Fruit fly (Drosophila melanogaster) whole organism, embryonic: ENCODE data around the gene cic.

ENCODE experiments used
- BEAF-32 ChIP-seq: fragments of 200-800 bp; sonication (Bioruptor generic); optimal IDR thresholded peaks from 3 replicates; lab custom pipeline; 2017; ENCODE audit warnings: missing biosample characterization, missing genetic modification characterization, mild to moderate bottlenecking, moderate library complexity, missing genetic modification reagents
- BtbVII ChIP-seq: fragments of 200-800 bp; sonication (Bioruptor generic); optimal IDR thresholded peaks from 3 replicates; lab custom pipeline; 2017; ENCODE audit warnings: missing biosample characterization, mild to moderate bottlenecking, missing genetic modification characterization
- CG10543 ChIP-seq: fragments of 200-800 bp; sonication (Bioruptor generic); optimal IDR thresholded peaks from 3 replicates; lab custom pipeline; 2017; ENCODE audit warnings: missing biosample characterization, mild to moderate bottlenecking, missing genetic modification characterization, moderate library complexity
- CG10565 ChIP-seq: fragments of 200-800 bp; sonication (Bioruptor generic); optimal IDR thresholded peaks from 3 replicates; lab custom pipeline; 2016; ENCODE audit warnings: missing biosample characterization, mild to moderate bottlenecking, missing genetic modification characterization
- CG10959 ChIP-seq: fragments of 200-800 bp; sonication (Bioruptor generic); IDR thresholded peaks from 2 replicates; pipeline ENCODE4 v1.3.6; 2022; ENCODE audit warnings: missing biosample characterization, missing genetic modification characterization
- CG12155 ChIP-seq: fragments of 200-800 bp; sonication (Bioruptor generic); optimal IDR thresholded peaks from 3 replicates; lab custom pipeline; 2016; ENCODE audit warnings: missing biosample characterization, missing genetic modification characterization
- CG14860 ChIP-seq: fragments of 200-800 bp; sonication (Bioruptor generic); IDR thresholded peaks from 3 replicates; pipeline ENCODE4 v1.3.6; 2022; ENCODE audit warnings: missing biosample characterization, missing genetic modification characterization; ENCODE audit not compliant: partially characterized antibody
- CG1603 ChIP-seq: fragments of 200-800 bp; sonication (Bioruptor generic); optimal IDR thresholded peaks from 2 replicates; lab custom pipeline; 2019; ENCODE audit warnings: missing biosample characterization, mild to moderate bottlenecking, missing genetic modification characterization, moderate library complexity
- CG2120 ChIP-seq: fragments of 200-800 bp; sonication (Bioruptor generic); optimal IDR thresholded peaks from 3 replicates; lab custom pipeline; 2016; ENCODE audit warnings: missing biosample characterization, missing genetic modification characterization
- CG2889 ChIP-seq: fragments of 200-800 bp; sonication (Bioruptor generic); IDR thresholded peaks from 3 replicates; pipeline ENCODE4 v1.3.6; 2022; ENCODE audit warnings: missing biosample characterization, missing genetic modification characterization
- CG31365 ChIP-seq: fragments of 200-800 bp; sonication (Bioruptor generic); optimal IDR thresholded peaks from 2 replicates; lab custom pipeline; 2018; ENCODE audit warnings: missing biosample characterization, mild to moderate bottlenecking, missing genetic modification characterization
- CG6683 ChIP-seq: fragments of 200-800 bp; sonication (Bioruptor generic); optimal IDR thresholded peaks from 2 replicates; lab custom pipeline; 2017; ENCODE audit warnings: missing biosample characterization, mild to moderate bottlenecking, missing genetic modification characterization, missing genetic modification reagents
- CG6791 ChIP-seq: fragments of 200-800 bp; sonication (Bioruptor generic); IDR thresholded peaks from 3 replicates; pipeline ENCODE4 v1.3.6; 2022; ENCODE audit warnings: missing biosample characterization, missing genetic modification characterization; ENCODE audit not compliant: partially characterized antibody
- CG6813 ChIP-seq: fragments of 200-800 bp; sonication (Bioruptor generic); optimal IDR thresholded peaks from 2 replicates; lab custom pipeline; 2017; ENCODE audit warnings: missing biosample characterization, missing genetic modification characterization, mild to moderate bottlenecking, moderate library complexity, missing genetic modification reagents
- CG8290 ChIP-seq, 3 experiments: fragments of 200-800 bp; sonication (Bioruptor generic); optimal IDR thresholded peaks; 2 replicates each; lab custom pipeline; 2016 to 2019; ENCODE audit warnings: missing biosample characterization in 3 of 3, missing genetic modification characterization in 3 of 3, mild to moderate bottlenecking in 2 of 3, moderate library complexity in 1 of 3
- CG8924 ChIP-seq: fragments of 200-800 bp; optimal IDR thresholded peaks from 3 replicates; lab custom pipeline; 2019; ENCODE audit warnings: missing biosample characterization, mild to moderate bottlenecking, missing genetic modification characterization, moderate library complexity
- CG9932 ChIP-seq: fragments of 200-800 bp; sonication (Bioruptor generic); IDR thresholded peaks from 2 replicates; pipeline ENCODE4 v1.3.6; 2022; ENCODE audit warnings: missing biosample characterization, missing genetic modification characterization
- CkIIα-i1 ChIP-seq: fragments of 200-800 bp; sonication (Bioruptor generic); IDR thresholded peaks from 2 replicates; pipeline ENCODE4 v1.3.6; 2022; ENCODE audit warnings: missing biosample characterization, missing genetic modification characterization
- Doc2 ChIP-seq: fragments of 200-800 bp; sonication (Bioruptor generic); IDR thresholded peaks from 2 replicates; pipeline ENCODE4 v1.3.6; 2022; ENCODE audit warnings: missing biosample characterization, missing genetic modification characterization
- Ets65A ChIP-seq: fragments of 200-800 bp; sonication (Bioruptor generic); peaks from one replicate; lab custom pipeline; 2016; ENCODE audit warnings: missing biosample characterization, missing genetic modification characterization
- Lpt ChIP-seq: fragments of >200 bp; optimal IDR thresholded peaks from 2 replicates; lab custom pipeline; 2018; ENCODE audit warnings: missing biosample characterization, missing genetic modification characterization
- Optix ChIP-seq: fragments of 200-800 bp; sonication (Bioruptor generic); IDR thresholded peaks from 3 replicates; pipeline ENCODE4 v1.3.6; 2022; ENCODE audit warnings: missing biosample characterization, missing genetic modification characterization
- Poxn ChIP-seq: fragments of 200-800 bp; sonication (Bioruptor generic); IDR thresholded peaks from 2 replicates; pipeline ENCODE4 v1.3.6; 2022; ENCODE audit warnings: missing biosample characterization, missing genetic modification characterization
- Ptx1 ChIP-seq: fragments of 200-800 bp; sonication (Bioruptor generic); IDR thresholded peaks from 2 replicates; pipeline ENCODE4 v1.3.6; 2022; ENCODE audit warnings: missing biosample characterization, missing genetic modification characterization
- Six4 ChIP-seq: fragments of 200-800 bp; sonication (Bioruptor generic); optimal IDR thresholded peaks from 2 replicates; lab custom pipeline; 2016; ENCODE audit warnings: missing biosample characterization, missing genetic modification characterization
- Sox100B ChIP-seq: fragments of 200-800 bp; sonication (Bioruptor generic); optimal IDR thresholded peaks from 3 replicates; lab custom pipeline; 2018; ENCODE audit warnings: missing biosample characterization, mild to moderate bottlenecking, missing genetic modification characterization
- TFAM ChIP-seq: fragments of 200-800 bp; sonication (Bioruptor generic); optimal IDR thresholded peaks from 2 replicates; lab custom pipeline; 2017; ENCODE audit warnings: missing biosample characterization, missing genetic modification characterization, inconsistent platforms
- ac ChIP-seq: fragments of 200-800 bp; sonication (Bioruptor generic); optimal IDR thresholded peaks from 3 replicates; lab custom pipeline; 2017; ENCODE audit warnings: missing biosample characterization, mild to moderate bottlenecking, missing genetic modification characterization
- ara ChIP-seq: fragments of 200-800 bp; sonication (Bioruptor generic); IDR thresholded peaks from 2 replicates; pipeline ENCODE4 v1.3.6; 2022; ENCODE audit warnings: missing biosample characterization, missing genetic modification characterization
- bowl ChIP-seq: fragments of 200-800 bp; sonication (Bioruptor generic); IDR thresholded peaks from 2 replicates; pipeline ENCODE4 v1.3.6; 2022; ENCODE audit warnings: missing biosample characterization, missing genetic modification characterization
- cas ChIP-seq: fragments of 200-800 bp; sonication (Bioruptor generic); IDR thresholded peaks from 2 replicates; pipeline ENCODE4 v1.3.6; 2022; ENCODE audit warnings: missing biosample characterization, missing genetic modification characterization
- cato ChIP-seq: fragments of 200-800 bp; sonication (Bioruptor generic); optimal IDR thresholded peaks from 2 replicates; lab custom pipeline; 2016; ENCODE audit warnings: missing biosample characterization, missing genetic modification characterization, borderline replicate concordance
- crc ChIP-seq: fragments of 200-800 bp; sonication (Bioruptor generic); optimal IDR thresholded peaks from 2 replicates; lab custom pipeline; 2016; ENCODE audit warnings: missing biosample characterization, missing genetic modification characterization
- dimm ChIP-seq: fragments of 200-800 bp; sonication (Bioruptor generic); IDR thresholded peaks from 2 replicates; pipeline ENCODE4 v1.3.6; 2022; ENCODE audit warnings: missing biosample characterization, missing genetic modification characterization
- dysf ChIP-seq: fragments of 200-800 bp; sonication (Bioruptor generic); IDR thresholded peaks from 3 replicates; pipeline ENCODE4 v1.3.6; 2022; ENCODE audit warnings: missing biosample characterization, missing genetic modification characterization
- ewg ChIP-seq: fragments of 200-800 bp; sonication (Bioruptor generic); optimal IDR thresholded peaks from 3 replicates; lab custom pipeline; 2017; ENCODE audit warnings: mild to moderate bottlenecking, missing biosample characterization, missing genetic modification reagents, missing genetic modification characterization
- gcm2 ChIP-seq: fragments of 200-800 bp; sonication (Bioruptor generic); optimal IDR thresholded peaks from 2 replicates; lab custom pipeline; 2016; ENCODE audit warnings: missing biosample characterization, missing genetic modification characterization
- hb ChIP-seq: fragments of 200-800 bp; sonication (Bioruptor generic); IDR thresholded peaks from 3 replicates; pipeline ENCODE4 v1.3.6; 2022; ENCODE audit warnings: missing biosample characterization, missing genetic modification characterization; ENCODE audit not compliant: partially characterized antibody
- ken ChIP-seq: fragments of 200-800 bp; sonication (Bioruptor generic); IDR thresholded peaks from 3 replicates; pipeline ENCODE4 v1.3.6; 2022; ENCODE audit warnings: missing biosample characterization, missing genetic modification characterization
- lbe ChIP-seq: fragments of 200-800 bp; sonication (Bioruptor generic); optimal IDR thresholded peaks from 2 replicates; lab custom pipeline; 2016; ENCODE audit warnings: missing biosample characterization, mild to moderate bottlenecking, missing genetic modification characterization
- pb ChIP-seq: fragments of 200-800 bp; sonication (Bioruptor generic); optimal IDR thresholded peaks from 3 replicates; lab custom pipeline; 2016; ENCODE audit warnings: missing biosample characterization, missing genetic modification characterization
- psq ChIP-seq: fragments of 200-800 bp; sonication (Bioruptor generic); optimal IDR thresholded peaks from 2 replicates; lab custom pipeline; 2017; ENCODE audit warnings: missing biosample characterization, missing genetic modification characterization
- repo ChIP-seq: fragments of 200-800 bp; sonication (Bioruptor generic); optimal IDR thresholded peaks from 2 replicates; lab custom pipeline; 2016; ENCODE audit warnings: missing biosample characterization, missing genetic modification characterization
- ro ChIP-seq: fragments of 200-800 bp; sonication (Bioruptor generic); IDR thresholded peaks from 2 replicates; pipeline ENCODE4 v1.3.6; 2022; ENCODE audit warnings: missing biosample characterization, missing genetic modification characterization
- slp2 ChIP-seq: fragments of 200-800 bp; sonication (Bioruptor generic); optimal IDR thresholded peaks from 2 replicates; lab custom pipeline; 2016; ENCODE audit warnings: missing biosample characterization, missing genetic modification characterization
- so ChIP-seq: fragments of 200-800 bp; sonication (Bioruptor generic); IDR thresholded peaks from 3 replicates; pipeline ENCODE4 v1.3.6; 2022; ENCODE audit warnings: missing biosample characterization, missing genetic modification characterization
- ssp ChIP-seq: fragments of 200-800 bp; sonication (Bioruptor generic); IDR thresholded peaks from 2 replicates; pipeline ENCODE4 v1.3.6; 2022; ENCODE audit warnings: missing biosample characterization, missing genetic modification characterization
- stc ChIP-seq: fragments of 200-800 bp; sonication (Bioruptor generic); IDR thresholded peaks from 2 replicates; pipeline ENCODE4 v1.3.6; 2022; ENCODE audit warnings: missing biosample characterization, missing genetic modification characterization
- tna ChIP-seq: fragments of 200-800 bp; sonication (Bioruptor generic); IDR thresholded peaks from 2 replicates; pipeline ENCODE4 v1.3.6; 2022; ENCODE audit warnings: missing biosample characterization, missing genetic modification characterization; ENCODE audit not compliant: partially characterized antibody
- ttk ChIP-seq: fragments of 200-800 bp; sonication (Bioruptor generic); IDR thresholded peaks from 2 replicates; pipeline ENCODE4 v2.1.2; 2022; ENCODE audit warnings: missing biosample characterization, missing genetic modification characterization

The cic gene

dm6 chr3R:20308972-20309660 is 56.5 kb downstream of the cic start, which contains the start of gene Orp8 (continued):
- TF ChIP-seq CG2889 (GFP tag; lab: Robert Waterston, UW) (no peak), CG6813 (GFP tag; lab: Kevin White, UChicago) (no peak), slp2 (GFP tag; lab: Kevin White, UChicago) (no peak), CG6791 (GFP tag; lab: Robert Waterston, UW) (peak; percentile 46; the same call in 1 of the 3 replicates), tna (no peak; the same call in 1 of the 2 replicates), Lpt (GFP tag; lab: Kevin White, UChicago) (no peak), CG1603 (tag; lab: Kevin White, UChicago) (no peak), ewg (GFP tag; lab: Kevin White, UChicago) (no peak), Sox100B (GFP tag; lab: Kevin White, UChicago) (no peak), BEAF-32 (peak; percentile 73), stc (GFP tag; lab: Robert Waterston, UW) (peak; percentile 23; the same call in 1 of the 2 replicates), dysf (GFP tag; lab: Robert Waterston, UW) (no peak), cas (no peak), CG6683 (no peak), cato (no peak), Poxn (GFP tag; lab: Robert Waterston, UW) (no peak), CG8290 (GFP tag; optimal IDR thresholded peaks at IDR 0.05; lab: Kevin White, UChicago) (no peak), CG8290 (tag; optimal IDR thresholded peaks at IDR 0.05; lab: Kevin White, UChicago) (peak in 1 of 2 experiments; percentile 29), Optix (GFP tag; lab: Robert Waterston, UW) (no peak), pb (GFP tag; lab: Kevin White, UChicago) (no peak), Ets65A (GFP tag; lab: Kevin White, UChicago) (no peak), ara (peak; percentile 20; the same call in 1 of the 2 replicates), repo (GFP tag; lab: Kevin White, UChicago) (no peak), psq (GFP tag; lab: Kevin White, UChicago) (peak; percentile 63), CG9932 (GFP tag; lab: Robert Waterston, UW) (no peak), so (GFP tag; lab: Robert Waterston, UW) (peak; percentile 59; the same call in 2 of the 3 replicates), ac (GFP tag; lab: Kevin White, UChicago) (no peak), ken (GFP tag; lab: Robert Waterston, UW) (no peak), lbe (GFP tag; lab: Kevin White, UChicago) (no peak), CG10959 (GFP tag; lab: Robert Waterston, UW) (no peak), BtbVII (GFP tag; lab: Kevin White, UChicago) (peak; percentile 82), crc (peak; percentile 9), ro (GFP tag; lab: Robert Waterston, UW) (no peak), CG2120 (GFP tag; lab: Kevin White, UChicago) (no peak), CkIIα-i1 (GFP tag; lab: Robert Waterston, UW) (no peak), Six4 (GFP tag; lab: Kevin White, UChicago) (no peak), Doc2 (no peak), TFAM (GFP tag; lab: Kevin White, UChicago) (no peak), bowl (GFP tag; lab: Robert Waterston, UW) (no peak), Ptx1 (GFP tag; lab: Robert Waterston, UW) (no peak), dimm (GFP tag; lab: Robert Waterston, UW) (no peak), CG10543 (GFP tag; lab: Kevin White, UChicago) (peak; percentile 64), ttk (no peak), CG10565 (GFP tag; lab: Kevin White, UChicago) (no peak), CG14860 (GFP tag; lab: Robert Waterston, UW) (peak; percentile 56; the same call in 1 of the 3 replicates), CG8924 (tag; lab: Kevin White, UChicago) (no peak), gcm2 (GFP tag; lab: Kevin White, UChicago) (peak; percentile 31), CG31365 (tag; lab: Kevin White, UChicago) (no peak), ssp (GFP tag; lab: Robert Waterston, UW) (no peak), hb (no peak; the same call in 2 of the 3 replicates), CG12155 (GFP tag; lab: Kevin White, UChicago) (no peak)
